Worm (Caenorhabditis elegans) whole organism, late embryonic: ENCODE results near the gene F16G10.2.

ENCODE experiments used
- K09A11.1 ChIP-seq: sonication (generic microtip); optimal IDR thresholded peaks from 2 replicates; lab custom pipeline; 2017; ENCODE audit warnings: antibody characterized with exemption, mild to moderate bottlenecking, missing genetic modification characterization, missing compliant biosample characterization; ENCODE audit not compliant: insufficient read depth
- T23F11.4 ChIP-seq: fragments of 200-800 bp; sonication (Bioruptor generic); optimal IDR thresholded peaks from 2 replicates; lab custom pipeline; 2018; ENCODE audit warnings: mild to moderate bottlenecking, missing genetic modification characterization, missing compliant biosample characterization
- ceh-18 ChIP-seq: sonication (generic microtip); optimal IDR thresholded peaks from 2 replicates; lab custom pipeline; 2016; ENCODE audit warnings: missing genetic modification characterization, missing compliant biosample characterization
- ceh-6 ChIP-seq: fragments of 200-800 bp; sonication (Bioruptor generic); optimal IDR thresholded peaks from 2 replicates; lab custom pipeline; 2018; ENCODE audit warnings: mild to moderate bottlenecking, missing genetic modification characterization, missing compliant biosample characterization
- elt-2 ChIP-seq: sonication (generic microtip); optimal IDR thresholded peaks from 2 replicates; lab custom pipeline; 2016; ENCODE audit warnings: missing genetic modification reagents, missing genetic modification characterization, missing compliant biosample characterization
- hlh-6 ChIP-seq: sonication (generic microtip); optimal IDR thresholded peaks from 2 replicates; lab custom pipeline; 2016; ENCODE audit warnings: missing genotype, missing genetic modification characterization, missing compliant biosample characterization
- pag-3 ChIP-seq: sonication (generic microtip); optimal IDR thresholded peaks from 2 replicates; lab custom pipeline; 2016; ENCODE audit warnings: missing compliant biosample characterization, missing genetic modification characterization, borderline replicate concordance
- sdc-2 ChIP-seq: sonication (generic microtip); optimal IDR thresholded peaks from 2 replicates; lab custom pipeline; 2016; ENCODE audit warnings: missing genotype, missing genetic modification characterization, missing compliant biosample characterization

The F16G10.2 gene

ce11 chrII:2420685-2421084 lies 45.6 kb downstream of the F16G10.2 start:
- TF ChIP-seq ceh-18 (no peak), elt-2 (peak; percentile 21)

- TF ChIP-seq elt-2 (peak; percentile 24), pag-3 (tag; lab: Kevin White, UChicago) (no peak)
Observed at ce11 chrII:2421185-2421584, 46.1 kb downstream of the F16G10.2 start.

ce11 chrII:2421905-2422304 lies 46.8 kb downstream of the F16G10.2 start, which contains the start of gene F42G2.2:
F42G2.2 (plus strand) TSS chrII:2422205.
- TF ChIP-seq sdc-2 (tag; lab: Kevin White, UChicago) = no peak

- TF ChIP-seq ceh-6 (GFP tag; lab: Kevin White, UChicago) (no peak), T23F11.4 (GFP tag; lab: Kevin White, UChicago) (no peak), hlh-6 (tag; lab: Kevin White, UChicago) (no peak), K09A11.1 (tag; lab: Kevin White, UChicago) (no peak)
Observed at ce11 chrII:2422427-2422826, 47.4 kb downstream of the F16G10.2 start.
